Worm (Caenorhabditis elegans) whole organism, L3 larva: ENCODE measurements around the gene ops-1.

ENCODE experiments used
- nhr-28 ChIP-seq: fragments of 150-350 bp; optimal IDR thresholded peaks from 2 replicates; lab custom pipeline; 2014; ENCODE audit warnings: missing biosample characterization, missing genetic modification characterization
- unc-39 ChIP-seq: sonication (generic microtip); optimal IDR thresholded peaks from 4 replicates; lab custom pipeline; 2017; ENCODE audit warnings: missing biosample characterization, missing genetic modification characterization

ce11 chrIV:6326448-6326847 lies 42.3 kb upstream of the ops-1 start, which contains the start of gene lsm-8:
- TF ChIP-seq unc-39 (tag; lab: Kevin White, UChicago) (no peak), nhr-28 (no peak)
